Worm (Caenorhabditis elegans) whole organism, young adult: ENCODE results near the gene rps-1.
A peak's percentile ranks its signal among the peaks of the same experiment; 100 is the strongest.

Source experiments
- B0035.1 ChIP-seq: sonication (generic microtip); optimal IDR thresholded peaks from 2 replicates; lab custom pipeline; 2016; ENCODE audit warnings: missing genetic modification characterization, mild to moderate bottlenecking, missing compliant biosample characterization, missing genotype, missing genetic modification reagents
- F23B12.7 ChIP-seq: sonication (generic microtip); optimal IDR thresholded peaks from 2 replicates; lab custom pipeline; 2017; ENCODE audit warnings: missing genetic modification characterization, mild to moderate bottlenecking, missing compliant biosample characterization, antibody characterized with exemption, moderate library complexity; ENCODE audit not compliant: insufficient read depth
- F39B2.1 ChIP-seq: fragments of 200-800 bp; sonication (Bioruptor generic); IDR thresholded peaks from 2 replicates; pipeline ENCODE4 v1.3.6; 2022; ENCODE audit warnings: missing genetic modification reagents, missing genetic modification characterization, missing compliant biosample characterization
- K11D2.4 ChIP-seq: fragments of 200-800 bp; sonication (Bioruptor generic); IDR thresholded peaks from 2 replicates; pipeline ENCODE4 v1.3.6; 2022; ENCODE audit warnings: missing genetic modification reagents, missing genetic modification characterization, missing compliant biosample characterization
- T26A5.8 ChIP-seq: sonication (generic microtip); optimal IDR thresholded peaks from 2 replicates; lab custom pipeline; 2016; ENCODE audit warnings: missing genetic modification characterization, missing compliant biosample characterization
- Y56A3A.18 ChIP-seq: fragments of 200-800 bp; sonication (Bioruptor generic); IDR thresholded peaks from 2 replicates; pipeline ENCODE4 v1.3.6; 2022; ENCODE audit warnings: missing genetic modification reagents, missing genetic modification characterization, missing compliant biosample characterization
- ZK185.1 ChIP-seq: sonication (generic microtip); optimal IDR thresholded peaks from 2 replicates; lab custom pipeline; 2016; ENCODE audit warnings: mild to moderate bottlenecking, missing genetic modification characterization, missing compliant biosample characterization; ENCODE audit not compliant: poor library complexity, severe bottlenecking
- atf-7 ChIP-seq: sonication (generic microtip); optimal IDR thresholded peaks from 2 replicates; lab custom pipeline; 2017; ENCODE audit warnings: mild to moderate bottlenecking, missing genetic modification characterization, missing compliant biosample characterization
- bed-2 ChIP-seq: fragments of 200-800 bp; sonication (Bioruptor generic); IDR thresholded peaks from 2 replicates; pipeline ENCODE4 v1.3.6; 2022; ENCODE audit warnings: missing genetic modification reagents, missing genetic modification characterization, missing compliant biosample characterization
- cebp-1 ChIP-seq, 2 experiments: fragments of 200-800 bp in 1 of 2; sonication (Bioruptor generic) in 1 of 2; sonication (generic microtip) in 1 of 2; IDR thresholded peaks in 1 of 2; optimal IDR thresholded peaks in 1 of 2; 2 replicates each; pipeline versions ENCODE4 v1.3.6 to Lab custom; 2017 to 2022; ENCODE audit warnings: missing compliant biosample characterization in 2 of 2, missing genetic modification characterization in 2 of 2, mild to moderate bottlenecking in 1 of 2, missing genetic modification reagents in 1 of 2, moderate library complexity in 1 of 2
- cebp-2 ChIP-seq: fragments of 200-800 bp; sonication (Bioruptor generic); IDR thresholded peaks from 2 replicates; pipeline ENCODE4 v1.3.6; 2022; ENCODE audit warnings: missing genetic modification characterization, missing compliant biosample characterization
- ceh-27 ChIP-seq: fragments of 200-800 bp; sonication (Bioruptor generic); optimal IDR thresholded peaks from 2 replicates; lab custom pipeline; 2018; ENCODE audit warnings: mild to moderate bottlenecking, missing genetic modification characterization, moderate library complexity, missing compliant biosample characterization
- ceh-40 ChIP-seq: fragments of 200-800 bp; sonication (Bioruptor generic); IDR thresholded peaks from 2 replicates; pipeline ENCODE4 v1.3.6; 2022; ENCODE audit warnings: missing genetic modification characterization, missing compliant biosample characterization
- chd-7 ChIP-seq: sonication (generic microtip); optimal IDR thresholded peaks from 2 replicates; lab custom pipeline; 2016; ENCODE audit warnings: mild to moderate bottlenecking, missing genetic modification characterization, moderate library complexity, missing compliant biosample characterization
- dox-1 ChIP-seq: fragments of 200-800 bp; sonication (Bioruptor generic); IDR thresholded peaks from 2 replicates; pipeline ENCODE4 v1.3.6; 2022; ENCODE audit warnings: missing genetic modification reagents, missing genetic modification characterization, missing compliant biosample characterization
- egl-18 ChIP-seq: fragments of 200-800 bp; sonication (Bioruptor generic); IDR thresholded peaks from 2 replicates; pipeline ENCODE4 v1.3.6; 2022; ENCODE audit warnings: missing genetic modification reagents, missing genetic modification characterization, missing compliant biosample characterization
- egrh-3 ChIP-seq: fragments of 200-800 bp; sonication (Bioruptor generic); IDR thresholded peaks from 2 replicates; pipeline ENCODE4 v1.3.6; 2022; ENCODE audit warnings: missing genetic modification reagents, missing genetic modification characterization, missing compliant biosample characterization
- ekl-4 ChIP-seq: fragments of 200-800 bp; sonication (Bioruptor generic); IDR thresholded peaks from 2 replicates; pipeline ENCODE4 v1.3.6; 2022; ENCODE audit warnings: missing genetic modification reagents, missing genetic modification characterization, missing compliant biosample characterization
- ets-4 ChIP-seq: fragments of 200-800 bp; sonication (Bioruptor generic); optimal IDR thresholded peaks from 2 replicates; lab custom pipeline; 2018; ENCODE audit warnings: mild to moderate bottlenecking, missing genetic modification characterization, missing compliant biosample characterization
- fkh-3 ChIP-seq: sonication (generic microtip); optimal IDR thresholded peaks from 2 replicates; lab custom pipeline; 2016; ENCODE audit warnings: mild to moderate bottlenecking, missing genetic modification characterization, missing compliant biosample characterization
- gei-17 ChIP-seq: fragments of 200-800 bp; sonication (Bioruptor generic); optimal IDR thresholded peaks from 2 replicates; lab custom pipeline; 2018; ENCODE audit warnings: mild to moderate bottlenecking, missing genetic modification characterization, missing compliant biosample characterization
- hmg-20 ChIP-seq: fragments of 200-800 bp; sonication (Bioruptor generic); IDR thresholded peaks from 2 replicates; pipeline ENCODE4 v1.3.6; 2022; ENCODE audit warnings: missing genetic modification reagents, missing genetic modification characterization, missing compliant biosample characterization
- hsf-1 ChIP-seq: fragments of 200-800 bp; sonication (Bioruptor generic); IDR thresholded peaks from 2 replicates; pipeline ENCODE4 v1.3.6; 2022; ENCODE audit warnings: missing genetic modification reagents, missing genetic modification characterization, missing compliant biosample characterization
- let-526 ChIP-seq: fragments of 200-800 bp; sonication (Bioruptor generic); IDR thresholded peaks from 2 replicates; pipeline ENCODE4 v1.3.6; 2022; ENCODE audit warnings: missing genetic modification reagents, missing genetic modification characterization, missing compliant biosample characterization
- lin-26 ChIP-seq: fragments of 200-800 bp; sonication (Bioruptor generic); IDR thresholded peaks from 2 replicates; pipeline ENCODE4 v1.3.6; 2022; ENCODE audit warnings: missing genetic modification reagents, missing genetic modification characterization, missing compliant biosample characterization
- lin-54 ChIP-seq: fragments of 200-800 bp; sonication (Bioruptor generic); optimal IDR thresholded peaks from 2 replicates; lab custom pipeline; 2018; ENCODE audit warnings: mild to moderate bottlenecking, missing genetic modification characterization, missing compliant biosample characterization
- lir-1 ChIP-seq: fragments of 200-800 bp; sonication (Bioruptor generic); conservative IDR thresholded peaks from 2 replicates; pipeline ENCODE4 v1.3.6; 2022; ENCODE audit warnings: missing genetic modification reagents, missing genetic modification characterization, missing compliant biosample characterization
- lsl-1 ChIP-seq: fragments of 200-800 bp; sonication (Bioruptor generic); optimal IDR thresholded peaks from 2 replicates; lab custom pipeline; 2018; ENCODE audit warnings: mild to moderate bottlenecking, missing genetic modification characterization, moderate library complexity, missing compliant biosample characterization
- madf-10 ChIP-seq: sonication (generic microtip); optimal IDR thresholded peaks from 2 replicates; lab custom pipeline; 2016; ENCODE audit warnings: mild to moderate bottlenecking, missing genetic modification characterization, missing compliant biosample characterization
- madf-6 ChIP-seq: fragments of 200-800 bp; sonication (Bioruptor generic); IDR thresholded peaks from 2 replicates; pipeline ENCODE4 v1.3.6; 2022; ENCODE audit warnings: missing genetic modification reagents, missing genetic modification characterization, missing compliant biosample characterization
- madf-8 ChIP-seq: fragments of 200-800 bp; sonication (Bioruptor generic); conservative IDR thresholded peaks from 2 replicates; pipeline ENCODE4 v1.3.6; 2022; ENCODE audit warnings: missing genetic modification reagents, missing genetic modification characterization, missing compliant biosample characterization
- mes-4 ChIP-seq: sonication (generic microtip); optimal IDR thresholded peaks from 2 replicates; lab custom pipeline; 2016; ENCODE audit warnings: missing genotype, missing genetic modification characterization, missing compliant biosample characterization
- nfya-1 ChIP-seq: sonication (generic microtip); optimal IDR thresholded peaks from 2 replicates; lab custom pipeline; 2017; ENCODE audit warnings: antibody characterized with exemption, missing compliant biosample characterization, missing genetic modification characterization, borderline replicate concordance; ENCODE audit not compliant: insufficient read depth
- nhr-27 ChIP-seq: fragments of 200-800 bp; sonication (Bioruptor generic); optimal IDR thresholded peaks from 2 replicates; lab custom pipeline; 2018; ENCODE audit warnings: mild to moderate bottlenecking, missing genetic modification characterization, moderate library complexity, missing compliant biosample characterization
- nhr-80 ChIP-seq: sonication (generic microtip); optimal IDR thresholded peaks from 2 replicates; lab custom pipeline; 2016; ENCODE audit warnings: missing genetic modification characterization, missing compliant biosample characterization
- rcor-1 ChIP-seq: fragments of 200-800 bp; sonication (Bioruptor generic); IDR thresholded peaks from 2 replicates; pipeline ENCODE4 v1.3.6; 2022; ENCODE audit warnings: missing genetic modification reagents, missing genetic modification characterization, missing compliant biosample characterization
- rpc-1 ChIP-seq, 2 experiments: fragments of 150-350 bp in 1 of 2; sonication (generic microtip) in 1 of 2; optimal IDR thresholded peaks; 2 replicates each; lab custom pipeline; 2014 to 2018; ENCODE audit warnings: missing biosample characterization in 1 of 2, missing genetic modification characterization in 1 of 2, missing genetic modification reagents in 1 of 2, missing genotype in 1 of 2
- snpc-1.1 ChIP-seq: sonication (generic microtip); optimal IDR thresholded peaks from 2 replicates; lab custom pipeline; 2017; ENCODE audit warnings: missing genetic modification characterization, mild to moderate bottlenecking, missing compliant biosample characterization, antibody characterized with exemption, moderate library complexity, missing genotype, missing genetic modification reagents; ENCODE audit not compliant: insufficient read depth
- snpc-3.4 ChIP-seq: sonication (generic microtip); optimal IDR thresholded peaks from 2 replicates; lab custom pipeline; 2017; ENCODE audit warnings: missing genetic modification characterization, mild to moderate bottlenecking, missing compliant biosample characterization, antibody characterized with exemption, moderate library complexity, missing genotype, missing genetic modification reagents
- snpc-4 ChIP-seq, 5 experiments: fragments of 150-350 bp in 1 of 5; sonication (generic microtip) in 4 of 5; optimal IDR thresholded peaks; 2 replicates each; lab custom pipeline; 2014 to 2018; ENCODE audit warnings: missing genetic modification characterization in 5 of 5, missing biosample characterization in 3 of 5, antibody characterized with exemption in 2 of 5, mild to moderate bottlenecking in 2 of 5, missing compliant biosample characterization in 2 of 5, missing genotype in 2 of 5, moderate library complexity in 2 of 5, missing genetic modification reagents in 1 of 5
- unc-130 ChIP-seq: sonication (generic microtip); optimal IDR thresholded peaks from 2 replicates; lab custom pipeline; 2016; ENCODE audit warnings: missing genetic modification reagents, missing genetic modification characterization, missing compliant biosample characterization
- unc-62 ChIP-seq: fragments of 150-350 bp; optimal IDR thresholded peaks from 2 replicates; lab custom pipeline; 2014; ENCODE audit warnings: missing biosample characterization, missing genetic modification reagents, missing genetic modification characterization
- ztf-25 ChIP-seq: fragments of 200-800 bp; sonication (Bioruptor generic); IDR thresholded peaks from 2 replicates; pipeline ENCODE4 v1.3.6; 2022; ENCODE audit warnings: missing genetic modification reagents, missing genetic modification characterization, missing compliant biosample characterization
- ztf-26 ChIP-seq: sonication (generic microtip); optimal IDR thresholded peaks from 2 replicates; lab custom pipeline; 2017; ENCODE audit warnings: missing genetic modification characterization, missing compliant biosample characterization
- ztf-28 ChIP-seq: fragments of 200-800 bp; sonication (Bioruptor generic); IDR thresholded peaks from 2 replicates; pipeline ENCODE4 v1.3.6; 2022; ENCODE audit warnings: missing genetic modification reagents, missing genetic modification characterization, missing compliant biosample characterization

rps-1 gene

ce11 chrIII:4449893-4450579 lies 25.7 kb upstream of the rps-1 start, which contains the start of gene ceh-43 (continued):
- TF ChIP-seq nfya-1 (no peak), ztf-26 (tag; lab: Kevin White, UChicago) (no peak), unc-130 (no peak), B0035.1 (no peak), atf-7 (tag; lab: Kevin White, UChicago) (no peak), madf-8 (GFP tag; lab: Robert Waterston, UW) (no peak), fkh-3 (tag; lab: Kevin White, UChicago) (no peak), rcor-1 (0 out of 2 replicates have a peak, but pooled peaks have one; percentile 8), dox-1 (GFP tag; lab: Robert Waterston, UW) (no peak), snpc-4 (GFP tag; optimal IDR thresholded peaks at IDR 0.05; lab: Kevin White, UChicago) (peak; percentile 11), snpc-4 (tag; optimal IDR thresholded peaks at IDR 0.05; lab: Kevin White, UChicago) (peak in 1 of 4 experiments; percentile 17), F39B2.1 (no peak), T26A5.8 (tag; lab: Kevin White, UChicago) (no peak), ztf-28 (0 out of 2 replicates have a peak, but pooled peaks have one; percentile 38), mes-4 (tag; lab: Kevin White, UChicago) (no peak), chd-7 (no peak), ekl-4 (GFP tag; lab: Robert Waterston, UW) (no peak), unc-62 (no peak), lsl-1 (GFP tag; lab: Kevin White, UChicago) (peak; percentile 33), bed-2 (GFP tag; lab: Robert Waterston, UW) (no peak), rpc-1 (optimal IDR thresholded peaks at IDR 0.05; lab: Kevin White, UChicago) (peak; percentile 64), rpc-1 (tag; optimal IDR thresholded peaks at IDR 0.05; lab: Kevin White, UChicago) (peak; percentile 79), lin-26 (GFP tag; lab: Robert Waterston, UW) (peak; percentile 78), ztf-25 (GFP tag; lab: Robert Waterston, UW) (no peak), egl-18 (no peak), K11D2.4 (GFP tag; lab: Robert Waterston, UW) (no peak), snpc-3.4 (peak; percentile 38), let-526 (GFP tag; lab: Robert Waterston, UW) (no peak), hmg-20 (GFP tag; lab: Robert Waterston, UW) (no peak), snpc-1.1 (tag; lab: Kevin White, UChicago) (no peak), F23B12.7 (tag; lab: Kevin White, UChicago) (peak; percentile 11), hsf-1 (GFP tag; lab: Robert Waterston, UW) (no peak), nhr-27 (no peak), lir-1 (0 out of 2 replicates have a peak, but pooled peaks have one; percentile 24), cebp-1 (GFP tag; IDR thresholded peaks at IDR 0.05; lab: Robert Waterston, UW) (no peak), cebp-1 (tag; optimal IDR thresholded peaks at IDR 0.05; lab: Kevin White, UChicago) (peak; percentile 19), ceh-27 (GFP tag; lab: Kevin White, UChicago) (peak; percentile 13), madf-10 (tag; lab: Kevin White, UChicago) (no peak), ZK185.1 (tag; lab: Kevin White, UChicago) (peak; percentile 20), madf-6 (GFP tag; lab: Robert Waterston, UW) (peak; percentile 64; the same call in 1 of the 2 replicates), gei-17 (GFP tag; lab: Kevin White, UChicago) (no peak), ets-4 (GFP tag; lab: Kevin White, UChicago) (no peak), nhr-80 (tag; lab: Kevin White, UChicago) (no peak), ceh-40 (GFP tag; lab: Robert Waterston, UW) (no peak), lin-54 (peak; percentile 15), cebp-2 (GFP tag; lab: Robert Waterston, UW) (no peak), egrh-3 (GFP tag; lab: Robert Waterston, UW) (no peak), Y56A3A.18 (GFP tag; lab: Robert Waterston, UW) (no peak)
